Worm (Caenorhabditis elegans): ENCODE data around the gene Y81B9A.4.
A peak's percentile ranks its signal among the peaks of the same experiment; 100 is the strongest.

Y81B9A.4 gene

DNA sequence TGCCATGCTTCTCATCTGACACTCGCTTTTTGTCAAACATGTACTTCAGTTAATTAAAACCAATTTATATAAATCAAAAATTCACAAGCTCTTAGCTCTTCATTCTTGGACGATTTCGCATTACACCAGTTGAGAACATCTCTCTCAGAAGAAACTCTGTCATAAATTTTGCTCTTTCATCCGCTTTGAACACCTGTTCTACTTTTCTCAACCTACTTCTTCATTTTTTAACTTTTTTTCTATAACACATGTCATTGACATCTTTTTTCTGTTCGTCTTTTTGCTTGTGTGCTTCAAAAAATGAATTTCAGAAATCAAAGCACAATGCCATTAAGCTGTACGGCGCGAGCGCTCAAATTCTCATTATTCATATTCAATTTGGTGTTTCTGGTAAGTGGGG, 17.9 kb downstream of the Y81B9A.4 start, which contains the start of gene tsp-11:
Gene tsp-11 (plus strand): TSS at position 301 of the 400 bp plus-strand sequence.
- no peak for TF ChIP-seq nhr-237 (tag; optimal IDR thresholded peaks at IDR 0.05)
- TF ChIP-seq ztf-4 (tag; optimal IDR thresholded peaks at IDR 0.05) = no peak
- no peak for TF ChIP-seq ZK546.5 (tag; optimal IDR thresholded peaks at IDR 0.05)
- TF ChIP-seq sea-2 (GFP tag; optimal IDR thresholded peaks at IDR 0.05) = no peak
- TF ChIP-seq elt-3 (tag; optimal IDR thresholded peaks at IDR 0.05) = no peak
- TF ChIP-seq ztf-11 (tag; optimal IDR thresholded peaks at IDR 0.05) = no peak
- no peak for TF ChIP-seq unc-39 (tag; optimal IDR thresholded peaks at IDR 0.05)
- no peak for TF ChIP-seq ceh-82 (tag; optimal IDR thresholded peaks at IDR 0.05)
- no peak for TF ChIP-seq fkh-2 (tag; optimal IDR thresholded peaks at IDR 0.05)
- TF ChIP-seq lin-15B (tag; optimal IDR thresholded peaks at IDR 0.05) = no peak
- TF ChIP-seq pqm-1 (tag; optimal IDR thresholded peaks at IDR 0.05) = no peak
- TF ChIP-seq ceh-9 (tag; optimal IDR thresholded peaks at IDR 0.05) = no peak
- no peak for TF ChIP-seq elt-2 (tag; optimal IDR thresholded peaks at IDR 0.05)
- no peak for TF ChIP-seq eor-1 (tag; optimal IDR thresholded peaks at IDR 0.05)
- TF ChIP-seq aly-2 (tag; optimal IDR thresholded peaks at IDR 0.05) = no peak

DNA sequence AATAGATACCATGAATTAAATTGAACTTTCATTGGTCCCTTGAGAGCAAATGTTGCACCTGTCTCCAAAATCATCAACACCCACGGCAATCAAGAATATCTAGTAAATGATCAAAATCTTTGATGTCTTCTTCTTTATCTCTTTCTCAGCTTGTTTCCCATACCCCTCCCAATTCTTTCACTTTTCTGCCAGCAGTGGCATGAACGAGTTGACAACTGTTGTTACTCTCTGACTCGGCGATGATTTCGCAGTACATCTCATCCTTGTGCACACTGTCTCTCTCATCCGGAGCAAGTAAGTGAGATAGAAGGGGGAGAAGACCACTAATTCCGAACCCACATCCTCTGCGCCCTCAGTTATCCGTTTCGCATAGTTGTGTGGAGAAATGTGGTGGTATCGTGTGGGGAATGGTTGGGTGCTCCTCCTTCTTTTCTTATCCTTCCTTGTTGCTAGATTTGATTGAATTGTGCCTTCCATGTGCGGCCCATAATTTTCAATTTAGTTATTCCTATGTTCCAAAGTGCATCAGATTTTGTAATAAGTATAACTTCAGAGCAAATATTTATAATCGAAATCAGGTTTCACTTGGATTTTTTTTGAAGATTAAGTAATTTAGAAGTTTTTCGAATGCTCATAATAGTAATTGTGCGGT, 19.3 kb downstream of the Y81B9A.4 start:
- TF ChIP-seq lin-39 (tag; optimal IDR thresholded peaks at IDR 0.05) (peak; percentile 33), elt-3 (tag; optimal IDR thresholded peaks at IDR 0.05) (no peak), egl-5 (tag; optimal IDR thresholded peaks at IDR 0.05) (peak; percentile 50)

DNA sequence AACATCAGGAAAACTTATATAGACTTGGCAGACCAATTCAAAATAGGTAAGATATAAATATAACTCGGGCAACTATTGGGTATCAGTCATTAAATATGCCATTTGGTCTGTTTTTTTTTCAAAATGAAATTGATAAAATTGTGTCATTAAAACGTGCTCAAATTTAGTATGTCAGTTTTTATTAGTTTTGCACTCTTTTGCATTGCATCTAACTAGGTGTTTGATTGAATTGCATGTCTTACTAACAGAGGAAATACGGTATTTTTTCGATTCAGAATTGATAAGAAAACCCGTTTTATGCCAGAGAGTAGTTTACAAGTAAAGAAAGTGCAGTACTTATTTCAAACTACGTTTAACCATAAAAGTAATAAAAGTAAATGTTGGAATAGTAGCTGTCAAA, 25.0 kb downstream of the Y81B9A.4 start:
- TF ChIP-seq pqm-1 (tag; optimal IDR thresholded peaks at IDR 0.05) (peak; percentile 17), elt-2 (tag; optimal IDR thresholded peaks at IDR 0.05) (peak; percentile 42), ceh-9 (tag; optimal IDR thresholded peaks at IDR 0.05) (no peak)

DNA sequence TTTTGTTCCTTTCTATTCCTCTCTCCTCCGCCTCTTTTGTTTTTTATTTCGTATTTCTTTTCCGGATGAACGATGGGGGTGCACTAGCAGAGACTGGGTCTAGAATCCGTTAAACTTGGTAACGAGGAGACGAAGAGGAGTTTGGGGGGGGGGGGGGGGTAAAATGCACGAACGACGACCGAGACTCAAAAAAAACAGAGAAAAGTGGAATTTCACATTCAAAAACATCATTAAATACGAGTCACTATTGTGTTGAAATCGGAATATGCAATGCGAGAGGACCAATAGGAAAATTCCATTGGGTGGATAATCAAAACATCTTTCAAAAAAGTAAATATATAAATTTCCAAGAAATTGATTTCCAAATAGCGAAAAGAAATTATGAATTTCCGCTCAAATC, 26.5 kb downstream of the Y81B9A.4 start, which contains the start of gene B0563.7:
Gene B0563.7 (minus strand): TSS at position 101 of the 400 bp plus-strand sequence.
- no peak for TF ChIP-seq nhr-77 (tag; optimal IDR thresholded peaks at IDR 0.05)
- no peak for TF ChIP-seq daf-12 (tag; optimal IDR thresholded peaks at IDR 0.05)
- TF ChIP-seq snpc-4 (tag; optimal IDR thresholded peaks at IDR 0.05) = no peak
- TF ChIP-seq elt-2 (tag; optimal IDR thresholded peaks at IDR 0.05) = no peak
- no peak for TF ChIP-seq nhr-25 (tag; optimal IDR thresholded peaks at IDR 0.05)
- no peak for TF ChIP-seq fos-1 (tag; optimal IDR thresholded peaks at IDR 0.05)
- TF ChIP-seq nhr-67 (tag; optimal IDR thresholded peaks at IDR 0.05) = no peak
- TF ChIP-seq lsy-12 (tag; optimal IDR thresholded peaks at IDR 0.05) = no peak
- no peak for TF ChIP-seq nhr-23 (tag; optimal IDR thresholded peaks at IDR 0.05)
- TF ChIP-seq nhr-76 (tag; optimal IDR thresholded peaks at IDR 0.05) = no peak
- TF ChIP-seq ZK546.5 (tag; optimal IDR thresholded peaks at IDR 0.05) = no peak
- TF ChIP-seq lin-39 (tag; optimal IDR thresholded peaks at IDR 0.05) = no peak
- TF ChIP-seq ztf-11 (tag; optimal IDR thresholded peaks at IDR 0.05) = no peak
- TF ChIP-seq mml-1 (tag; optimal IDR thresholded peaks at IDR 0.05) = no peak
- no peak for TF ChIP-seq zag-1 (tag; optimal IDR thresholded peaks at IDR 0.05)
- no peak for TF ChIP-seq unc-39 (tag; optimal IDR thresholded peaks at IDR 0.05)
- TF ChIP-seq jun-1 (tag; optimal IDR thresholded peaks at IDR 0.05) = no peak
- no peak for TF ChIP-seq ceh-16 (tag; optimal IDR thresholded peaks at IDR 0.05)

DNA sequence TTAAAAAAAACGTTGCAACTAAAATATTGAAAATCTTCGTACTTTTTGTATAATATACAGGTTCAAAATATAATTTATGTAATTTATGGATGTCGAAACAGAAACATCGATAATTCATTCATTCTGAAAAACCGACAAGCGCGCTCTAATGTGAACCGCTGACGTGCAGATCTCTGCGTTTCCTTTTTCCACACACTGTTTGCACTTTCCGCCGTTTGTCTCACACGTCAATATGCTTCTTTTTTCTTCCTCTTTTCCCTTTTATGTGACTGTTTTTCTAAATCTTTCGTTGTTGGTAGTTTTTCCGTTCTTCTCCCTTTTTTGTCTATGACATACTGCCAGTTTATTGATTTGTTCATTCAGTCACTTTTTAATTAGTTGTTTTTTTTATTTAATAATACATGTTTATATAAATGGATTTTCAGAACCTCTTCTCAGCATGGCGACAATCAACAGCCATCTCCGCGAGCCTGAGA, 30.4 kb downstream of the Y81B9A.4 start, which contains the start of gene tmbi-4:
Gene tmbi-4 (plus strand): TSS at position 426 of the 476 bp plus-strand sequence.
- TF ChIP-seq nhr-237 (tag; optimal IDR thresholded peaks at IDR 0.05) (no peak), aly-2 (tag; optimal IDR thresholded peaks at IDR 0.05) (no peak), ceh-82 (tag; optimal IDR thresholded peaks at IDR 0.05) (no peak), sea-2 (GFP tag; optimal IDR thresholded peaks at IDR 0.05) (no peak), ztf-4 (tag; optimal IDR thresholded peaks at IDR 0.05) (no peak), elt-2 (tag; optimal IDR thresholded peaks at IDR 0.05) (no peak), skn-1 (tag; optimal IDR thresholded peaks at IDR 0.05) (peak; percentile 72), fkh-10 (GFP tag; optimal IDR thresholded peaks at IDR 0.05) (peak; percentile 50), tbx-2 (tag; optimal IDR thresholded peaks at IDR 0.05) (no peak), egl-27 (tag; optimal IDR thresholded peaks at IDR 0.05) (no peak), nhr-28 (tag; optimal IDR thresholded peaks at IDR 0.05) (no peak), unc-39 (tag; optimal IDR thresholded peaks at IDR 0.05) (no peak), unc-62 (GFP tag; optimal IDR thresholded peaks at IDR 0.05) (no peak), nhr-67 (tag; optimal IDR thresholded peaks at IDR 0.05) (no peak), egl-5 (tag; optimal IDR thresholded peaks at IDR 0.05) (peak; percentile 72), nhr-23 (tag; optimal IDR thresholded peaks at IDR 0.05) (peak; percentile 38), lsy-12 (tag; optimal IDR thresholded peaks at IDR 0.05) (no peak), nhr-76 (tag; optimal IDR thresholded peaks at IDR 0.05) (no peak), nfya-1 (tag; optimal IDR thresholded peaks at IDR 0.05; ENCODE audit: insufficient read depth) (peak; percentile 67), mdl-1 (tag; optimal IDR thresholded peaks at IDR 0.05) (no peak), eor-1 (tag; optimal IDR thresholded peaks at IDR 0.05) (no peak), ceh-28 (tag; optimal IDR thresholded peaks at IDR 0.05) (peak; percentile 44), pha-4 (tag; optimal IDR thresholded peaks at IDR 0.05) (peak; percentile 80), jun-1 (tag; optimal IDR thresholded peaks at IDR 0.05) (peak; percentile 34), lin-39 (tag; optimal IDR thresholded peaks at IDR 0.05) (peak; percentile 48), fkh-2 (tag; optimal IDR thresholded peaks at IDR 0.05) (no peak), nhr-11 (tag; optimal IDR thresholded peaks at IDR 0.05) (no peak), snpc-4 (tag; optimal IDR thresholded peaks at IDR 0.05) (peak; percentile 22), ama-1 (optimal IDR thresholded peaks at IDR 0.05) (no peak), fos-1 (tag; optimal IDR thresholded peaks at IDR 0.05) (no peak)
